Worm (Caenorhabditis elegans) whole organism, L4/young adult: ENCODE measurements around the gene F55A11.8.

Experiments
- W03F9.2 ChIP-seq: fragments of 150-350 bp; optimal IDR thresholded peaks from 2 replicates; lab custom pipeline; 2014; ENCODE audit warnings: missing biosample characterization, missing genetic modification characterization
- him-1 ChIP-seq: sonication (generic microtip); optimal IDR thresholded peaks from 2 replicates; lab custom pipeline; 2016; ENCODE audit warnings: missing genotype, missing genetic modification reagents, missing genetic modification characterization, missing compliant biosample characterization

DNA sequence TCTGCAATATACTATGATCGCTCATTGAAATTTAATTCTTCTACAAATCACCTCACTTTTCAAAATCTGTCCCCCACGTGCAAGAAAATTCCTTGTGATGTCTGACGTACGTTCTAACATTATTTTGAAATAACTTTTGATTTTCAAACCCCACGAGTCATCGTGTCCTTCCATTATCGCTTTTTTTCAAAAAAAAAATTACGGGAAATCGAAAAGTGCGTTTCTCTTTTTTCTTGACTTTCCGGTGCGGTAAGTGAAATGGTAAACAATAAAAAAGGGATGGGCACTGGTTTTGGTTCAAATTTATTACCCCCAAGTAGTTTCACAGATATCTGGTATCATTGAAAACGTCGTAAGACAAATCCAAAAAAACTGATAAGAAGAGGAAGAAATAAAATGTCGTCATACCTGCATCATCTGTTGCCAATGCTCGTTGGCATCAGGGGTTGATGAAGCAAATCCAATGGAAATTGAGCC lies 15.6 kb downstream of the F55A11.8 start:
- no peak for TF ChIP-seq W03F9.2 (tag; lab: Kevin White, UChicago)
- TF ChIP-seq him-1 (tag; lab: Kevin White, UChicago), result no peak
